Fruit fly (Drosophila melanogaster) whole organism: ENCODE results near the gene CG31300.

Source experiments
- Dll ChIP-seq: fragments of >200 bp; optimal IDR thresholded peaks from 2 replicates; lab custom pipeline; 2017
- EcR ChIP-seq, 2 experiments: fragments of >200 bp; optimal IDR thresholded peaks; 2 replicates each; lab custom pipeline; 2017; ENCODE audit warnings: missing biosample characterization in 2 of 2, missing genetic modification characterization in 2 of 2, missing genetic modification reagents in 2 of 2
- psq ChIP-seq: fragments of >200 bp; optimal IDR thresholded peaks from 2 replicates; lab custom pipeline; 2017

- TF ChIP-seq EcR (GFP tag; optimal IDR thresholded peaks at IDR 0.05; lab: Kevin White, UChicago) (no peak), psq (no peak), Dll (no peak)
These were observed 6.2 kb downstream of the CG31300 start, which contains the start of gene CG11893 for dm6 chr3R:25289589-25289988.
